Worm (Caenorhabditis elegans): ENCODE data around the gene elt-3.

DNA sequence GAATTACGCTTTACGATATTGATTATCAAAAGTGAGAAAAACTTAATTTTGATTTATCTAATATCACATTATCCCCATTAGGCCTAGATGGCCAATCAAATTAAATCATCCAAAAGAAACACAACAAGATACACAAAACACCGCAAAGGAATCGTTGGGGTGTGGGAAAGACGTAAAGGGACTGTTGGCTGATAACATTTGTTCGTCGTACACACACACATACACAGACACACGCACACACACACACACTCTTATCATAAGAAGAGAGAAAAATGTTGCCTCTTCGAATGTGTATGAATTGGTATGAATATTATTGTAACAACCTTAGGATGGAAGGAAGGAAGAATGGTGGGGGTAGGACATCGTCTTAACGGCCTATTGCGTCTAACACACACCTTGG is 49.5 kb upstream of the elt-3 start:
- no peak for TF ChIP-seq hmg-4 (GFP tag; optimal IDR thresholded peaks at IDR 0.05)
- TF ChIP-seq scrt-1 (GFP tag; IDR thresholded peaks at IDR 0.05), result no peak
- no peak for TF ChIP-seq ceh-13 (GFP tag; optimal IDR thresholded peaks at IDR 0.05)

Measured in whole organism, early embryonic.